Worm (Caenorhabditis elegans) whole organism, L4/young adult: Measurements from ENCODE around the gene C05D11.5.
A peak's percentile ranks its signal among the peaks of the same experiment; 100 is the strongest.

Experiments
- W03F9.2 ChIP-seq: fragments of 150-350 bp; optimal IDR thresholded peaks from 2 replicates; lab custom pipeline; 2014; ENCODE audit warnings: missing biosample characterization, missing genetic modification characterization
- dao-5 ChIP-seq: sonication (generic microtip); optimal IDR thresholded peaks from 2 replicates; lab custom pipeline; 2016; ENCODE audit warnings: missing genotype, missing genetic modification characterization, moderate library complexity, missing compliant biosample characterization
- him-1 ChIP-seq: sonication (generic microtip); optimal IDR thresholded peaks from 2 replicates; lab custom pipeline; 2016; ENCODE audit warnings: missing genotype, missing genetic modification reagents, missing genetic modification characterization, missing compliant biosample characterization

DNA sequence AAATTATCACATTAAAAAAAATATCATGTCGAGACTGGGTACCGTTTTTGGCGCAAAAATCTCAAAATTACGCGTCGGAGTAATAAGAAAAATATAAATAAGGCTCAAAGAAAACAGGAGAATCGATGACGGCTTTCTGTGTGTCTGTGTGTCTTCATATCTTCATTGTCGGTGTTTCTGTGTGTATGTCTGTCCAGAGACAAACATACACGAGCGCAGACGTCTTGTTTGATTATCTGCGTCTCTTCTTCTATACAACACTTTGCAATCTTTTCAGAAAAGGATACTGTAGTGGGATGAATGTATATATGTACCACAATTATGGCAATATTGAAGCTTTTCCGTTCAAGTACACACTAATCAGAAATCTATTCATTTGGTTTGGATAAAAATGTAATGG lies 32.5 kb upstream of the C05D11.5 start, which contains the start of gene C05D11.13:
- TF ChIP-seq W03F9.2 (tag; lab: Kevin White, UChicago) (peak; percentile 65), dao-5 (no peak), him-1 (no peak)
